Fruit fly (Drosophila melanogaster): ENCODE results near the gene Pex11c.

dm6 chr3R:23220239-23221002 lies 37.7 kb upstream of the Pex11c start:
- no peak for TF ChIP-seq CG33017 (tag; optimal IDR thresholded peaks at IDR 0.05)
- no peak for TF ChIP-seq CG5204 (GFP tag; optimal IDR thresholded peaks at IDR 0.05)
- no peak for TF ChIP-seq kay (GFP tag; ENCODE audit: borderline replicate concordance)
- peak; percentile 2 for TF ChIP-seq tj (GFP tag; optimal IDR thresholded peaks at IDR 0.05)
- peak; percentile 87 for TF ChIP-seq ovo (GFP tag; optimal IDR thresholded peaks at IDR 0.05)
- no peak for TF ChIP-seq CG1620 (GFP tag; optimal IDR thresholded peaks at IDR 0.05)
- TF ChIP-seq CG7045 (GFP tag; optimal IDR thresholded peaks at IDR 0.05) = no peak

All from whole organism, adult.